Fruit fly (Drosophila melanogaster): ENCODE measurements around the gene CG17104.

dm6 chr2L:10706267-10706666 lies 29.3 kb downstream of the CG17104 start:
- TF ChIP-seq Jra (GFP tag; optimal IDR thresholded peaks at IDR 0.05) (no peak), br (GFP tag; optimal IDR thresholded peaks at IDR 0.05) (no peak), dmrt93B (GFP tag; optimal IDR thresholded peaks at IDR 0.05) (no peak)
